Worm (Caenorhabditis elegans): ENCODE results near the gene F49E10.2.

- TF ChIP-seq ceh-44 (GFP tag; IDR thresholded peaks at IDR 0.05): no peak
- TF ChIP-seq ztf-11 (tag; optimal IDR thresholded peaks at IDR 0.05): no peak
- no peak for TF ChIP-seq nhr-10 (tag; optimal IDR thresholded peaks at IDR 0.05)
- no peak for TF ChIP-seq dpl-1 (GFP tag; optimal IDR thresholded peaks at IDR 0.05)
- TF ChIP-seq zag-1 (tag; optimal IDR thresholded peaks at IDR 0.05): no peak
- TF ChIP-seq lin-13 (GFP tag; optimal IDR thresholded peaks at IDR 0.05): no peak
- TF ChIP-seq nhr-77 (tag; optimal IDR thresholded peaks at IDR 0.05): no peak
- no peak for TF ChIP-seq zfp-3 (GFP tag; conservative IDR thresholded peaks at IDR 0.05)
- TF ChIP-seq F37D6.2 (tag; optimal IDR thresholded peaks at IDR 0.05): no peak
Observed at ce11 chrX:5904603-5905081, 14.5 kb downstream of the F49E10.2 start, which contains the start of gene nlp-49.
